Worm (Caenorhabditis elegans): ENCODE measurements around the gene tes-1.

The tes-1 gene

ce11 chrIV:7497205-7497604, 46.0 kb upstream of the tes-1 start:
- TF ChIP-seq repo-1 (tag; optimal IDR thresholded peaks at IDR 0.05) (no peak), hlh-12 (tag; optimal IDR thresholded peaks at IDR 0.05) (no peak), nhr-80 (tag; optimal IDR thresholded peaks at IDR 0.05) (peak; percentile 86), die-1 (tag; optimal IDR thresholded peaks at IDR 0.05) (no peak)

- TF ChIP-seq tbp1 (GFP tag; optimal IDR thresholded peaks at IDR 0.05) = no peak
- no peak for TF ChIP-seq nfyb-1 (GFP tag; IDR thresholded peaks at IDR 0.05)
- no peak for TF ChIP-seq aptf-2 (GFP tag; conservative IDR thresholded peaks at IDR 0.05)
- TF ChIP-seq mcd-1 (GFP tag; IDR thresholded peaks at IDR 0.05) = no peak
Observed at ce11 chrIV:7491464-7491863, 40.2 kb upstream of the tes-1 start, which contains the start of gene F55G1.1. Gene F55G1.1 (plus strand): TSS chrIV:7491764.

- peak; percentile 13; the same call in 1 of the 2 replicates for TF ChIP-seq F39B2.1 (GFP tag; IDR thresholded peaks at IDR 0.05)
- TF ChIP-seq dpff-1 (tag; optimal IDR thresholded peaks at IDR 0.05) = no peak
- TF ChIP-seq cebp-2 (GFP tag; IDR thresholded peaks at IDR 0.05) = peak; percentile 75; the same call in 1 of the 2 replicates
- peak; percentile 35 for TF ChIP-seq lin-54 (GFP tag; optimal IDR thresholded peaks at IDR 0.05)
- TF ChIP-seq tbp1 (GFP tag; optimal IDR thresholded peaks at IDR 0.05) = peak; percentile 34
- peak; percentile 53 for TF ChIP-seq die-1 (tag; optimal IDR thresholded peaks at IDR 0.05)
- TF ChIP-seq C17E4.6 (GFP tag; IDR thresholded peaks at IDR 0.05) = peak; percentile 51
- peak; percentile 24 for TF ChIP-seq lsl-1 (GFP tag; optimal IDR thresholded peaks at IDR 0.05)
- TF ChIP-seq athp-1 (tag; optimal IDR thresholded peaks at IDR 0.05) = peak; percentile 27
- TF ChIP-seq lin-26 (GFP tag; IDR thresholded peaks at IDR 0.05) = peak; percentile 84
- peak; percentile 91 for TF ChIP-seq hrde-1 (tag; optimal IDR thresholded peaks at IDR 0.05; ENCODE audit: borderline replicate concordance)
- TF ChIP-seq snpc-4 (GFP tag; optimal IDR thresholded peaks at IDR 0.05) = no peak
- peak in 1 of 4 experiments; percentile 75 for TF ChIP-seq snpc-4 (tag; optimal IDR thresholded peaks at IDR 0.05)
- TF ChIP-seq mes-4 (tag; optimal IDR thresholded peaks at IDR 0.05) = no peak
- no peak for TF ChIP-seq ceh-91 (GFP tag; IDR thresholded peaks at IDR 0.05)
- TF ChIP-seq attf-5 (GFP tag; optimal IDR thresholded peaks at IDR 0.05) = no peak
- TF ChIP-seq attf-6 (GFP tag; IDR thresholded peaks at IDR 0.05) = peak; percentile 63
- TF ChIP-seq egrh-3 (GFP tag; IDR thresholded peaks at IDR 0.05) = no peak
- 0 out of 2 replicates have a peak, but pooled peaks have one; percentile 50 for TF ChIP-seq hsf-1 (GFP tag; IDR thresholded peaks at IDR 0.05)
- TF ChIP-seq rec-8 (tag; optimal IDR thresholded peaks at IDR 0.05) = peak in 1 of 2 experiments; percentile 32
- TF ChIP-seq madf-6 (GFP tag; IDR thresholded peaks at IDR 0.05) = peak; percentile 63
- TF ChIP-seq tlf-1 (GFP tag; optimal IDR thresholded peaks at IDR 0.05) = peak; percentile 51
- 0 out of 2 replicates have a peak, but pooled peaks have one; percentile 2 for TF ChIP-seq F37B4.10 (GFP tag; IDR thresholded peaks at IDR 0.05)
- peak; percentile 3 for TF ChIP-seq xnd-1 (tag; optimal IDR thresholded peaks at IDR 0.05)
- peak; percentile 85 for TF ChIP-seq Y53G8AR.9 (GFP tag; conservative IDR thresholded peaks at IDR 0.05)
- peak; percentile 57; the same call in 1 of the 2 replicates for TF ChIP-seq ekl-4 (GFP tag; IDR thresholded peaks at IDR 0.05)
- peak; percentile 84 for TF ChIP-seq B0336.3 (GFP tag; IDR thresholded peaks at IDR 0.05)
Observed at ce11 chrIV:7488457-7488783, 37.2 kb upstream of the tes-1 start.

- TF ChIP-seq dpl-1 (GFP tag; optimal IDR thresholded peaks at IDR 0.05) = no peak
- peak; percentile 79 for TF ChIP-seq snpc-1.3 (tag; optimal IDR thresholded peaks at IDR 0.05; ENCODE audit: insufficient read depth)
- TF ChIP-seq ama-1 (optimal IDR thresholded peaks at IDR 0.05) = no peak
- peak in 1 of 2 experiments; percentile 83 for TF ChIP-seq ama-1 (GFP tag; optimal IDR thresholded peaks at IDR 0.05)
- TF ChIP-seq dox-1 (GFP tag; IDR thresholded peaks at IDR 0.05) = peak; percentile 93
- peak; percentile 9 for TF ChIP-seq attf-5 (GFP tag; optimal IDR thresholded peaks at IDR 0.05)
- TF ChIP-seq aptf-2 (GFP tag; conservative IDR thresholded peaks at IDR 0.05) = 0 out of 2 replicates have a peak, but pooled peaks have one; percentile 12
- peak; percentile 62; the same call in 1 of the 2 replicates for TF ChIP-seq madf-3 (GFP tag; IDR thresholded peaks at IDR 0.05)
- peak; percentile 81 for TF ChIP-seq attf-6 (GFP tag; IDR thresholded peaks at IDR 0.05)
- TF ChIP-seq F52B5.7 (tag; optimal IDR thresholded peaks at IDR 0.05) = peak; percentile 12
- TF ChIP-seq ZK185.1 (tag; optimal IDR thresholded peaks at IDR 0.05; ENCODE audit: poor library complexity, severe bottlenecking) = no peak
- TF ChIP-seq lsl-1 (GFP tag; optimal IDR thresholded peaks at IDR 0.05) = peak; percentile 59
- TF ChIP-seq madf-10 (tag; optimal IDR thresholded peaks at IDR 0.05) = no peak
- TF ChIP-seq hlh-26 (GFP tag; conservative IDR thresholded peaks at IDR 0.05) = no peak
Observed at ce11 chrIV:7487554-7488456, 36.6 kb upstream of the tes-1 start, which contains the start of the genes his-60 and his-59. Gene his-60 (minus strand): TSS chrIV:7487992. Gene his-59 (plus strand): TSS chrIV:7488249.

All from whole organism, young adult.